Fruit fly (Drosophila melanogaster) whole organism, prepupa: ENCODE measurements around the gene CG3009.

Experiments
- Blimp-1 ChIP-seq: fragments of 200-800 bp; sonication (Bioruptor generic); optimal IDR thresholded peaks from 3 replicates; lab custom pipeline; 2017; ENCODE audit warnings: missing biosample characterization, missing genetic modification characterization, mild to moderate bottlenecking, moderate library complexity, missing genetic modification reagents
- CG10631 ChIP-seq: fragments of 200-800 bp; sonication (Bioruptor generic); optimal IDR thresholded peaks from 2 replicates; lab custom pipeline; 2016; ENCODE audit warnings: missing biosample characterization, missing genetic modification characterization
- CG11294 ChIP-seq: fragments of 200-800 bp; sonication (Bioruptor generic); IDR thresholded peaks from 2 replicates; pipeline ENCODE4 v1.3.6; 2022; ENCODE audit warnings: missing biosample characterization, missing genetic modification characterization
- CG11762 ChIP-seq: fragments of 200-800 bp; sonication (Bioruptor generic); optimal IDR thresholded peaks from 3 replicates; lab custom pipeline; 2016; ENCODE audit warnings: missing biosample characterization, missing genetic modification characterization; ENCODE audit not compliant: insufficient read depth
- CG1621 ChIP-seq: fragments of 200-800 bp; sonication (Bioruptor generic); optimal IDR thresholded peaks from 3 replicates; lab custom pipeline; 2018; ENCODE audit warnings: missing biosample characterization, mild to moderate bottlenecking, missing genetic modification characterization
- CG16779 ChIP-seq: fragments of 200-800 bp; sonication (Bioruptor generic); optimal IDR thresholded peaks from 3 replicates; lab custom pipeline; 2017; ENCODE audit warnings: missing biosample characterization, mild to moderate bottlenecking, missing genetic modification characterization
- CG3032 ChIP-seq: fragments of 200-800 bp; optimal IDR thresholded peaks from 2 replicates; lab custom pipeline; 2019; ENCODE audit warnings: missing biosample characterization, mild to moderate bottlenecking, missing genetic modification characterization, moderate library complexity
- CG31627 ChIP-seq: fragments of 200-800 bp; sonication (Bioruptor generic); optimal IDR thresholded peaks from 3 replicates; lab custom pipeline; 2016; ENCODE audit warnings: missing biosample characterization, missing genetic modification characterization
- CG32006 ChIP-seq: fragments of 200-800 bp; sonication (Bioruptor generic); optimal IDR thresholded peaks from 3 replicates; lab custom pipeline; 2017; ENCODE audit warnings: missing biosample characterization, mild to moderate bottlenecking, missing genetic modification characterization
- CG34406 ChIP-seq: fragments of 200-800 bp; sonication (Bioruptor generic); optimal IDR thresholded peaks from 3 replicates; lab custom pipeline; 2016; ENCODE audit warnings: missing biosample characterization, missing genetic modification characterization
- CG4318 ChIP-seq: fragments of 200-800 bp; sonication (Bioruptor generic); optimal IDR thresholded peaks from 3 replicates; lab custom pipeline; 2017; ENCODE audit warnings: missing biosample characterization, mild to moderate bottlenecking, missing genetic modification characterization
- CG6163 ChIP-seq: fragments of 200-800 bp; sonication (Bioruptor generic); IDR thresholded peaks from 3 replicates; pipeline ENCODE4 v1.3.6; 2022; ENCODE audit warnings: missing biosample characterization, missing genetic modification characterization
- CG6276 ChIP-seq: fragments of 200-800 bp; sonication (Bioruptor generic); optimal IDR thresholded peaks from 2 replicates; lab custom pipeline; 2017; ENCODE audit warnings: missing biosample characterization, mild to moderate bottlenecking, missing genetic modification characterization
- CG6808 ChIP-seq: fragments of 200-800 bp; sonication (Bioruptor generic); optimal IDR thresholded peaks from 3 replicates; lab custom pipeline; 2017; ENCODE audit warnings: missing biosample characterization, missing genetic modification characterization, mild to moderate bottlenecking, moderate library complexity, missing genetic modification reagents
- CG6854 ChIP-seq: fragments of 200-800 bp; sonication (Bioruptor generic); optimal IDR thresholded peaks from 2 replicates; lab custom pipeline; 2017; ENCODE audit warnings: missing biosample characterization, mild to moderate bottlenecking, missing genetic modification characterization
- CG7368 ChIP-seq: fragments of 200-800 bp; sonication (Bioruptor generic); optimal IDR thresholded peaks from 3 replicates; lab custom pipeline; 2016; ENCODE audit warnings: missing biosample characterization, missing genetic modification characterization
- CG8119 ChIP-seq: fragments of 200-800 bp; sonication (Bioruptor generic); IDR thresholded peaks from 3 replicates; pipeline ENCODE4 v1.3.6; 2022; ENCODE audit warnings: missing biosample characterization, missing genetic modification characterization
- CG8319 ChIP-seq: fragments of 200-800 bp; sonication (Bioruptor generic); optimal IDR thresholded peaks from 3 replicates; lab custom pipeline; 2016; ENCODE audit warnings: missing biosample characterization, missing genetic modification characterization
- CG8632 ChIP-seq: fragments of 200-800 bp; sonication (Bioruptor generic); optimal IDR thresholded peaks from 3 replicates; lab custom pipeline; 2016; ENCODE audit warnings: missing biosample characterization, missing genetic modification characterization
- CG9139 ChIP-seq: fragments of 200-800 bp; sonication (Bioruptor generic); optimal IDR thresholded peaks from 3 replicates; lab custom pipeline; 2017; ENCODE audit warnings: missing biosample characterization, mild to moderate bottlenecking, missing genetic modification characterization
- Eip75B ChIP-seq: fragments of 200-800 bp; sonication (Bioruptor generic); optimal IDR thresholded peaks from 3 replicates; lab custom pipeline; 2016; ENCODE audit warnings: missing biosample characterization, missing genetic modification characterization
- Eip78C ChIP-seq: fragments of 200-800 bp; sonication (Bioruptor generic); peaks from one replicate; lab custom pipeline; 2016; ENCODE audit warnings: missing biosample characterization, missing genetic modification characterization
- Eip93F ChIP-seq: fragments of 200-800 bp; sonication (Bioruptor generic); optimal IDR thresholded peaks from 2 replicates; lab custom pipeline; 2016; ENCODE audit warnings: missing biosample characterization, mild to moderate bottlenecking, missing genetic modification characterization
- Hr39 ChIP-seq: fragments of 200-800 bp; sonication (Bioruptor generic); optimal IDR thresholded peaks from 2 replicates; lab custom pipeline; 2016; ENCODE audit warnings: missing biosample characterization, missing genetic modification characterization
- Hr4 ChIP-seq: fragments of 200-800 bp; sonication (Bioruptor generic); optimal IDR thresholded peaks from 3 replicates; lab custom pipeline; 2016; ENCODE audit warnings: missing biosample characterization, missing genetic modification characterization
- Lpt ChIP-seq: fragments of 200-800 bp; sonication (Bioruptor generic); optimal IDR thresholded peaks from 3 replicates; lab custom pipeline; 2016; ENCODE audit warnings: missing biosample characterization, missing genetic modification characterization
- Met ChIP-seq: fragments of 200-800 bp; sonication (Bioruptor generic); optimal IDR thresholded peaks from 3 replicates; lab custom pipeline; 2016; ENCODE audit warnings: missing biosample characterization, missing genetic modification characterization
- OdsH ChIP-seq: fragments of 200-800 bp; sonication (Bioruptor generic); optimal IDR thresholded peaks from 3 replicates; lab custom pipeline; 2016; ENCODE audit warnings: missing biosample characterization, missing genetic modification characterization
- Smox ChIP-seq: fragments of 200-800 bp; sonication (Bioruptor generic); optimal IDR thresholded peaks from 3 replicates; lab custom pipeline; 2016; ENCODE audit warnings: missing biosample characterization, missing genetic modification characterization
- Sox102F ChIP-seq: fragments of 200-800 bp; sonication (Bioruptor generic); optimal IDR thresholded peaks from 2 replicates; lab custom pipeline; 2016; ENCODE audit warnings: missing biosample characterization, mild to moderate bottlenecking, missing genetic modification characterization
- Sox14 ChIP-seq: fragments of 200-800 bp; sonication (Bioruptor generic); optimal IDR thresholded peaks from 3 replicates; lab custom pipeline; 2016; ENCODE audit warnings: missing biosample characterization, missing genetic modification characterization
- Sox15 ChIP-seq: fragments of 200-800 bp; sonication (Bioruptor generic); optimal IDR thresholded peaks from 3 replicates; lab custom pipeline; 2016; ENCODE audit warnings: missing biosample characterization, missing genetic modification characterization
- achi ChIP-seq: fragments of 200-800 bp; sonication (Bioruptor generic); optimal IDR thresholded peaks from 3 replicates; lab custom pipeline; 2016; ENCODE audit warnings: missing biosample characterization, missing genetic modification characterization
- acj6 ChIP-seq: fragments of 200-800 bp; sonication (Bioruptor generic); optimal IDR thresholded peaks from 3 replicates; lab custom pipeline; 2016; ENCODE audit warnings: missing biosample characterization, missing genetic modification characterization
- cyc ChIP-seq: fragments of 200-800 bp; sonication (Bioruptor generic); optimal IDR thresholded peaks from 3 replicates; lab custom pipeline; 2016; ENCODE audit warnings: missing biosample characterization, missing genetic modification characterization
- dac ChIP-seq: fragments of 200-800 bp; sonication (Bioruptor generic); optimal IDR thresholded peaks from 2 replicates; lab custom pipeline; 2017; ENCODE audit warnings: missing biosample characterization, mild to moderate bottlenecking, missing genetic modification characterization
- dsx ChIP-seq: fragments of 200-800 bp; optimal IDR thresholded peaks from 3 replicates; lab custom pipeline; 2019; ENCODE audit warnings: missing biosample characterization, mild to moderate bottlenecking, missing genetic modification characterization, moderate library complexity; ENCODE audit not compliant: poor library complexity, severe bottlenecking
- eg ChIP-seq: fragments of 200-800 bp; sonication (Bioruptor generic); IDR thresholded peaks from 3 replicates; pipeline ENCODE4 v1.3.6; 2022; ENCODE audit warnings: missing biosample characterization, missing genetic modification characterization
- esn ChIP-seq: fragments of 200-800 bp; sonication (Bioruptor generic); optimal IDR thresholded peaks from 2 replicates; lab custom pipeline; 2016; ENCODE audit warnings: missing biosample characterization, mild to moderate bottlenecking, missing genetic modification characterization, moderate library complexity
- fd59A ChIP-seq: fragments of 200-800 bp; sonication (Bioruptor generic); optimal IDR thresholded peaks from 2 replicates; lab custom pipeline; 2017; ENCODE audit warnings: missing biosample characterization, mild to moderate bottlenecking, missing genetic modification characterization, missing genetic modification reagents
- fd85E ChIP-seq: fragments of 200-800 bp; sonication (Bioruptor generic); optimal IDR thresholded peaks from 3 replicates; lab custom pipeline; 2016; ENCODE audit warnings: missing biosample characterization, missing genetic modification characterization
- fkh ChIP-seq: fragments of 200-800 bp; sonication (Bioruptor generic); optimal IDR thresholded peaks from 3 replicates; lab custom pipeline; 2017; ENCODE audit warnings: missing biosample characterization, mild to moderate bottlenecking, missing genetic modification characterization, moderate library complexity
- lz ChIP-seq: fragments of 200-800 bp; sonication (Bioruptor generic); optimal IDR thresholded peaks from 3 replicates; lab custom pipeline; 2016; ENCODE audit warnings: missing biosample characterization, missing genetic modification characterization
- net ChIP-seq: fragments of 200-800 bp; sonication (Bioruptor generic); optimal IDR thresholded peaks from 3 replicates; lab custom pipeline; 2016; ENCODE audit warnings: missing biosample characterization, missing genetic modification characterization
- pdm3 ChIP-seq: fragments of 200-800 bp; sonication (Bioruptor generic); optimal IDR thresholded peaks from 3 replicates; lab custom pipeline; 2016; ENCODE audit warnings: missing biosample characterization, missing genetic modification characterization
- salr ChIP-seq, 2 experiments: fragments of 200-800 bp; sonication (Bioruptor generic); optimal IDR thresholded peaks; 3 replicates each; lab custom pipeline; 2016 to 2018; ENCODE audit warnings: missing biosample characterization in 2 of 2, missing genetic modification characterization in 2 of 2, mild to moderate bottlenecking in 1 of 2
- spab ChIP-seq: fragments of 200-800 bp; sonication (Bioruptor generic); optimal IDR thresholded peaks from 2 replicates; lab custom pipeline; 2017; ENCODE audit warnings: missing biosample characterization, mild to moderate bottlenecking, missing genetic modification characterization, missing genetic modification reagents
- ss ChIP-seq, 2 experiments: fragments of 200-800 bp; sonication (Bioruptor generic); optimal IDR thresholded peaks; 2 replicates in 1 of 2; 3 replicates in 1 of 2; lab custom pipeline; 2017 to 2018; ENCODE audit warnings: mild to moderate bottlenecking in 2 of 2, missing biosample characterization in 2 of 2, missing genetic modification characterization in 2 of 2, moderate library complexity in 1 of 2
- svp ChIP-seq: fragments of 200-800 bp; sonication (Bioruptor generic); peaks from one replicate; lab custom pipeline; 2016; ENCODE audit warnings: missing biosample characterization, missing genetic modification characterization
- topi ChIP-seq: fragments of 200-800 bp; sonication (Bioruptor generic); optimal IDR thresholded peaks from 3 replicates; lab custom pipeline; 2016; ENCODE audit warnings: missing biosample characterization, missing genetic modification characterization
- vri ChIP-seq: fragments of 200-800 bp; sonication (Bioruptor generic); optimal IDR thresholded peaks from 3 replicates; lab custom pipeline; 2016; ENCODE audit warnings: missing biosample characterization, mild to moderate bottlenecking, missing genetic modification characterization

CG3009 gene

DNA sequence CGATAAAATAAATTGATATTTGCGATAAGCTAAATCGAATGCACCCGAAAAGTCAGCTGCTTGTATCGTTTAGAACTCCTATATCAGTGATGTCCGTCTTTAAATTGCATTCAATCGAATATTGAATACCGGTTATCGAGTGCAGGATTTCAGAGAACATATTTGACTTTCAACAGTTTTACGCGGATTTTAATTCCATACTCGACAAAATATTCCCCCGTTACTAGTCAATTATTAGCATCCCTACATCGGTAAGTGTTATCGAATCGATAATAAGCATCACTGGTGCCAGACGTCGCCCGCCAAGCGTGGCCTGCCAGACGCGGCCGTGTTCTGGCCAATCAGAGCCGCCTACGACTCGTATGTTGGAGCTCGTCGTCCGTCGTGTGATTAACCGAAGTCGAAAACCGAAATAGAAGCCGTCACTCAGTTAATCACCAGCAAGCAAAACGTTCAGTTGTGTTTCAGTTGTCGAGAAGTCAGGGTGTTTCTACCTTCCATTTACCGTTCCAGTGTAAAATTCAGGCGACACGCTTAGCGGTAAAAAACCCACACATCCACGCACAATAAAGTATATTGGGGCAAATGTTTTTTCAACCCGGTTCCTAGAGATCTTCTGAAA is 21.4 kb upstream of the CG3009 start, which contains the start of gene ctp:
ctp (plus strand) TSS at position 23 of the 622 bp plus-strand sequence.
- peak; percentile 16 for TF ChIP-seq Lpt (GFP tag; lab: Kevin White, UChicago)
- peak; percentile 67 for TF ChIP-seq svp (GFP tag; lab: Kevin White, UChicago)
- TF ChIP-seq CG6276 (GFP tag; lab: Kevin White, UChicago): no peak
- TF ChIP-seq dac (GFP tag; lab: Kevin White, UChicago): no peak
- TF ChIP-seq CG31627 (GFP tag; lab: Kevin White, UChicago): peak; percentile 43
- no peak for TF ChIP-seq CG11762
- TF ChIP-seq vri (GFP tag; lab: Kevin White, UChicago): peak; percentile 60
- peak; percentile 49 for TF ChIP-seq achi (GFP tag; lab: Kevin White, UChicago)
- peak; percentile 68 for TF ChIP-seq pdm3 (GFP tag; lab: Kevin White, UChicago)
- TF ChIP-seq cyc (GFP tag; lab: Kevin White, UChicago): peak; percentile 18
- TF ChIP-seq CG9139 (GFP tag; lab: Kevin White, UChicago): no peak
- TF ChIP-seq topi (GFP tag; lab: Kevin White, UChicago): peak; percentile 38
- TF ChIP-seq CG34406: no peak
- TF ChIP-seq OdsH: peak; percentile 43
- no peak for TF ChIP-seq fd59A (GFP tag; lab: Kevin White, UChicago)
- no peak for TF ChIP-seq CG4318
- peak; percentile 40 for TF ChIP-seq Met (GFP tag; lab: Kevin White, UChicago)
- peak; percentile 47 for TF ChIP-seq CG6854 (GFP tag; lab: Kevin White, UChicago)
- TF ChIP-seq lz: peak; percentile 33
- TF ChIP-seq Eip78C (GFP tag; lab: Kevin White, UChicago): peak; percentile 66
- 0 out of 3 replicates have a peak, but pooled peaks have one; percentile 24 for TF ChIP-seq CG8119
- TF ChIP-seq CG11294 (GFP tag; lab: Robert Waterston, UW): no peak
- TF ChIP-seq CG3032 (tag; lab: Kevin White, UChicago): peak; percentile 3
- peak; percentile 46 for TF ChIP-seq Smox
- peak; percentile 34 for TF ChIP-seq CG6808 (GFP tag; lab: Kevin White, UChicago)
- TF ChIP-seq CG16779 (tag; lab: Kevin White, UChicago): peak; percentile 63
- TF ChIP-seq CG8632: no peak
- TF ChIP-seq ss (GFP tag; optimal IDR thresholded peaks at IDR 0.05; lab: Kevin White, UChicago): peak; percentile 50 to 56
- no peak for TF ChIP-seq CG1621
- TF ChIP-seq CG6163: peak; percentile 56; the same call in 1 of the 3 replicates
- peak; percentile 43 for TF ChIP-seq Hr39 (GFP tag; lab: Kevin White, UChicago)
- TF ChIP-seq CG7368: peak; percentile 34
- no peak for TF ChIP-seq Blimp-1 (GFP tag; lab: Kevin White, UChicago)
- peak; percentile 38 for TF ChIP-seq dsx
- peak; percentile 36 for TF ChIP-seq CG10631 (GFP tag; lab: Kevin White, UChicago)
- TF ChIP-seq fd85E (GFP tag; lab: Kevin White, UChicago): peak; percentile 16
- peak; percentile 59 for TF ChIP-seq Sox102F
- peak; percentile 44 for TF ChIP-seq acj6 (GFP tag; lab: Kevin White, UChicago)
- TF ChIP-seq Eip75B (GFP tag; lab: Kevin White, UChicago): peak; percentile 6
- TF ChIP-seq Hr4 (GFP tag; lab: Kevin White, UChicago): peak; percentile 20
- TF ChIP-seq eg: peak; percentile 52; the same call in 1 of the 3 replicates
- TF ChIP-seq CG32006 (GFP tag; lab: Kevin White, UChicago): peak; percentile 32
- peak; percentile 48 for TF ChIP-seq net (GFP tag; lab: Kevin White, UChicago)
- TF ChIP-seq Sox15: no peak
- TF ChIP-seq spab: no peak
- no peak for TF ChIP-seq Eip93F
- no peak for TF ChIP-seq fkh (GFP tag; lab: Kevin White, UChicago)
- TF ChIP-seq Sox14 (GFP tag; lab: Kevin White, UChicago): peak; percentile 32
- TF ChIP-seq salr (GFP tag; optimal IDR thresholded peaks at IDR 0.05; lab: Kevin White, UChicago): no peak
- peak; percentile 60 for TF ChIP-seq esn (GFP tag; lab: Kevin White, UChicago)
- TF ChIP-seq CG8319 (GFP tag; lab: Kevin White, UChicago): peak; percentile 6
